Worm (Caenorhabditis elegans): ENCODE results near the gene tag-275.

- TF ChIP-seq lsy-2 (tag; optimal IDR thresholded peaks at IDR 0.05) (no peak), ets-5 (GFP tag; IDR thresholded peaks at IDR 0.05) (no peak), unc-30 (tag; optimal IDR thresholded peaks at IDR 0.05) (no peak), alr-1 (tag; optimal IDR thresholded peaks at IDR 0.05; ENCODE audit: borderline replicate concordance) (no peak), nhr-11 (tag; optimal IDR thresholded peaks at IDR 0.05) (no peak), blmp-1 (tag; optimal IDR thresholded peaks at IDR 0.05) (no peak), nhr-76 (tag; optimal IDR thresholded peaks at IDR 0.05) (no peak), lin-39 (tag; optimal IDR thresholded peaks at IDR 0.05) (no peak), ceh-63 (GFP tag; optimal IDR thresholded peaks at IDR 0.05) (no peak), dpl-1 (GFP tag; optimal IDR thresholded peaks at IDR 0.05) (no peak), lin-15B (tag; optimal IDR thresholded peaks at IDR 0.05) (no peak), egl-13 (tag; optimal IDR thresholded peaks at IDR 0.05) (no peak), sox-4 (tag; optimal IDR thresholded peaks at IDR 0.05) (no peak)
Observed at ce11 chrX:6169252-6169651, 18.9 kb upstream of the tag-275 start, which contains the start of gene T25B2.2.
